Fruit fly (Drosophila melanogaster) whole organism: Measurements from ENCODE around the gene vret.

Source experiments
- CG8478 ChIP-seq: fragments of >200 bp; optimal IDR thresholded peaks from 2 replicates; lab custom pipeline; 2018; ENCODE audit warnings: inconsistent platforms
- Dll ChIP-seq: fragments of >200 bp; optimal IDR thresholded peaks from 2 replicates; lab custom pipeline; 2017
- pan ChIP-seq: fragments of >200 bp; optimal IDR thresholded peaks from 2 replicates; lab custom pipeline; 2017
- psq ChIP-seq: fragments of >200 bp; optimal IDR thresholded peaks from 2 replicates; lab custom pipeline; 2017
- usp ChIP-seq: fragments of >200 bp; optimal IDR thresholded peaks from 2 replicates; lab custom pipeline; 2017; ENCODE audit warnings: missing biosample characterization, missing genetic modification characterization, mixed read lengths

dm6 chr3R:22757117-22757516 is 11.7 kb upstream of the vret start:
- TF ChIP-seq pan (lab: Kevin White, UChicago) (no peak), CG8478 (lab: Kevin White, UChicago) (no peak), usp (no peak), psq (lab: Kevin White, UChicago) (no peak), Dll (lab: Kevin White, UChicago) (no peak)
